Worm (Caenorhabditis elegans) whole organism, early embryonic: Measurements from ENCODE around the gene lron-1.

ENCODE experiments used
- B0310.2 ChIP-seq: sonication (generic microtip); optimal IDR thresholded peaks from 2 replicates; lab custom pipeline; 2016; ENCODE audit warnings: mild to moderate bottlenecking, missing genetic modification characterization, missing compliant biosample characterization
- F13C5.2 ChIP-seq: sonication (generic microtip); optimal IDR thresholded peaks from 2 replicates; lab custom pipeline; 2017; ENCODE audit warnings: mild to moderate bottlenecking, missing genetic modification characterization, inconsistent platforms, missing compliant biosample characterization
- aly-1 ChIP-seq: sonication (generic microtip); optimal IDR thresholded peaks from 2 replicates; lab custom pipeline; 2016; ENCODE audit warnings: missing genetic modification characterization, missing compliant biosample characterization
- ama-1 ChIP-seq: fragments of 150-350 bp; optimal IDR thresholded peaks from 2 replicates; lab custom pipeline; 2014
- ceh-13 ChIP-seq: fragments of 200-800 bp; sonication (Bioruptor generic); optimal IDR thresholded peaks from 2 replicates; lab custom pipeline; 2018; ENCODE audit warnings: mild to moderate bottlenecking, missing genetic modification characterization, missing compliant biosample characterization
- ceh-36 ChIP-seq: sonication (generic microtip); optimal IDR thresholded peaks from 2 replicates; lab custom pipeline; 2016; ENCODE audit warnings: missing genetic modification characterization, inconsistent platforms, missing compliant biosample characterization
- flt-1 ChIP-seq: fragments of 200-800 bp; sonication (Bioruptor generic); IDR thresholded peaks from 2 replicates; pipeline ENCODE4 v1.3.6; 2022; ENCODE audit warnings: missing genetic modification characterization, missing compliant biosample characterization
- hmbx-1 ChIP-seq: sonication (generic microtip); optimal IDR thresholded peaks from 2 replicates; lab custom pipeline; 2016; ENCODE audit warnings: mild to moderate bottlenecking, missing genetic modification characterization, missing compliant biosample characterization
- pes-1 ChIP-seq: fragments of 200-800 bp; sonication (Bioruptor generic); IDR thresholded peaks from 2 replicates; pipeline ENCODE4 v1.3.6; 2022; ENCODE audit warnings: missing genetic modification reagents, missing genetic modification characterization, missing compliant biosample characterization
- scrt-1 ChIP-seq: fragments of 200-800 bp; sonication (Bioruptor generic); IDR thresholded peaks from 2 replicates; pipeline ENCODE4 v1.3.6; 2022; ENCODE audit warnings: missing genetic modification characterization, missing compliant biosample characterization
- sea-1 ChIP-seq: fragments of 200-800 bp; sonication (Bioruptor generic); conservative IDR thresholded peaks from 2 replicates; pipeline ENCODE4 v1.3.6; 2022; ENCODE audit warnings: missing genetic modification characterization, missing compliant biosample characterization
- tbx-37 ChIP-seq: fragments of 200-800 bp; sonication (Bioruptor generic); conservative IDR thresholded peaks from 2 replicates; pipeline ENCODE4 v1.3.6; 2022; ENCODE audit warnings: missing genetic modification reagents, missing genetic modification characterization, missing compliant biosample characterization

- TF ChIP-seq ama-1 (no peak), sea-1 (no peak), ceh-36 (tag; lab: Kevin White, UChicago) (no peak), flt-1 (no peak), F13C5.2 (tag; lab: Kevin White, UChicago) (no peak), pes-1 (no peak), hmbx-1 (tag; lab: Kevin White, UChicago) (no peak), ceh-13 (no peak), B0310.2 (tag; lab: Kevin White, UChicago) (no peak), scrt-1 (GFP tag; lab: Robert Waterston, UW) (no peak), tbx-37 (no peak), aly-1 (tag; lab: Kevin White, UChicago) (no peak)
These were observed 6.5 kb upstream of the lron-1 start for ce11 chrX:14566047-14566446.
